Fruit fly (Drosophila melanogaster) whole organism, wandering third instar larva: ENCODE results near the gene CG10140.

Source experiments
- Abd-B ChIP-seq: fragments of >200 bp; optimal IDR thresholded peaks from 2 replicates; lab custom pipeline; 2017; ENCODE audit warnings: missing biosample characterization, missing genetic modification characterization
- Myc ChIP-seq: fragments of >200 bp; optimal IDR thresholded peaks from 2 replicates; lab custom pipeline; 2017
- OdsH ChIP-seq: fragments of 200-800 bp; sonication (Bioruptor generic); optimal IDR thresholded peaks from 2 replicates; lab custom pipeline; 2016; ENCODE audit warnings: missing biosample characterization, mild to moderate bottlenecking, missing genetic modification characterization
- ey ChIP-seq: fragments of 200-800 bp; sonication (Bioruptor generic); optimal IDR thresholded peaks from 2 replicates; lab custom pipeline; 2016; ENCODE audit warnings: missing biosample characterization, missing genetic modification characterization
- fru ChIP-seq: fragments of 200-800 bp; sonication (Bioruptor generic); optimal IDR thresholded peaks from 3 replicates; lab custom pipeline; 2016; ENCODE audit warnings: missing biosample characterization, mild to moderate bottlenecking, missing genetic modification characterization
- lola ChIP-seq: fragments of >200 bp; optimal IDR thresholded peaks from 2 replicates; lab custom pipeline; 2017; ENCODE audit warnings: missing biosample characterization, missing genetic modification characterization
- tai ChIP-seq: sonication (Bioruptor generic); optimal IDR thresholded peaks from 2 replicates; lab custom pipeline; 2016; ENCODE audit warnings: missing biosample characterization, missing genetic modification characterization
- usp ChIP-seq: fragments of >200 bp; optimal IDR thresholded peaks from 2 replicates; lab custom pipeline; 2017; ENCODE audit warnings: missing biosample characterization, missing genetic modification characterization

DNA sequence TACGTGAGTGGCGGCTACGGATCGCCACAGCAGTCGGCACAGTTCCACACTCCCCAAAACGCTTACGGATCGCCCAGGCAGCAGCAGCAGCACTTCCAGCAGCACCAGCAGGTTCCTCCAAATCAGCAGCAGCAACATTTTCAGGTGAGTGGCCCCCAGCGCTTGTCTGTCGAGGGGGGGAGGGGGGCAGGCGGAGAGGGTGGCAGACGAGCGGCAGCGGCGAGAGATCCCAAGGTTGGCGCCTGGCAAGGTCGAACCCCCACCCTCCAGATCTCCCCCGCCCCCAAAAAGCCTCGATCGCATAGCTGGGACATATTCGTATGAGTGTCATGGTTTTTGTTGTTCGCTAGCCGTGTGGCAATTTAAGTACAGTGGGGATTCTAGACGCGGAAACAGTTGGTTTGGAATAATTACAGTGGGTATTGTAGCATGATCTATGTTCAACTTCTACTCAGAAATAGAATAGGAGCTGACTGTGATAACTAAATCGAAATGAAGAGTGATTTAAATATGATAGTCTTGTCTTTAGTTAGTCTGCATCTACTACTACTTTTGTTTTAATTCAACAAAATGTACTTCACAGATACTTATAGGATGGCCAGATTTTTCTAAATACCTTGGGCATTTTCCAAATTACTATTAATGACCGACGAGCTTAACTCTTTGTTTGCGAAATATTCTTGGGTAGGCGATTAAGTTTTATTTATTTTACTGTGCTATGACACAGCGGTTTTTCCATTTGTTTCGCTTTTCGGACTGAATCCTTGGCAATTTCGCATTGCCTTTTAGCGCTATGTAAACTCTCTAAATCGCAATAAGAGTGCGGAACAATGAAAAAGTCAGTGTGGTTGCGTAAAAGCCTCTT is 38.3 kb upstream of the CG10140 start:
- TF ChIP-seq OdsH (GFP tag; lab: Kevin White, UChicago): no peak
- TF ChIP-seq usp (GFP tag; lab: Kevin White, UChicago): no peak
- TF ChIP-seq tai (GFP tag; lab: Kevin White, UChicago): no peak
- TF ChIP-seq ey (GFP tag; lab: Kevin White, UChicago): peak; percentile 32
- TF ChIP-seq Abd-B (GFP tag; lab: Kevin White, UChicago): no peak
- no peak for TF ChIP-seq Myc (lab: Kevin White, UChicago)
- TF ChIP-seq fru (GFP tag; lab: Kevin White, UChicago): peak; percentile 34
- TF ChIP-seq lola (GFP tag; lab: Kevin White, UChicago): no peak
